Worm (Caenorhabditis elegans): ENCODE data around the gene best-14.

DNA sequence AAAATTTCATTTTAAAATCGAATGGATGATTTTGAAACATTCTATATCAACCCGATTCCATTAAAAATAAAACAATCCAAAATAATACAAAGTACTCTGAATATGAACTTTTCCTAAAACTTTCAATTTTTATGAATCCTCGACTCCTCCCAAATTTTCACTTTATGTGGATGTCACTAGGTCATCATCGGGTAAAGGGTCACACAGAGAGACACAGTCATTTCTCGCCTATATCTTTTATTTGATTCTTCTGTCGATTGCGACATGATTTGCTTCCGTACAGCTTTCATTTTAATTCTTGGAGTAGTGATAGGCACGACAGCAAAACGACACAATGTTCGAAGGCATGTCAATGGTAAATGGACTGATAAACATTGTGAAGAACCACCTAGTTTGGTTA, 29.3 kb upstream of the best-14 start, which contains the start of gene F25D1.3:
- TF ChIP-seq flh-1 (GFP tag; optimal IDR thresholded peaks at IDR 0.05) (no peak), unc-39 (tag; optimal IDR thresholded peaks at IDR 0.05) (no peak), nhr-237 (tag; optimal IDR thresholded peaks at IDR 0.05) (no peak), elt-3 (tag; optimal IDR thresholded peaks at IDR 0.05) (no peak), cnd-1 (tag; optimal IDR thresholded peaks at IDR 0.05) (no peak)
